Worm (Caenorhabditis elegans) whole organism, L4 larva: ENCODE measurements around the gene plc-4.

Source experiments
- ama-1 ChIP-seq: fragments of 150-350 bp; optimal IDR thresholded peaks from 2 replicates; lab custom pipeline; 2014; ENCODE audit warnings: inconsistent platforms, mixed read lengths
- ces-1 ChIP-seq: fragments of 150-350 bp; sonication (generic microtip); optimal IDR thresholded peaks from 4 replicates; lab custom pipeline; 2014; ENCODE audit warnings: missing biosample characterization, missing genetic modification reagents, missing genetic modification characterization
- mdt-29 ChIP-seq: fragments of 200-800 bp; sonication (Bioruptor generic); IDR thresholded peaks from 2 replicates; pipeline ENCODE4 v1.3.6; 2022; ENCODE audit warnings: missing genetic modification reagents, missing genetic modification characterization, missing compliant biosample characterization
- nhr-237 ChIP-seq: sonication (generic microtip); optimal IDR thresholded peaks from 2 replicates; lab custom pipeline; 2017; ENCODE audit warnings: missing biosample characterization, missing genetic modification characterization
- nhr-77 ChIP-seq: fragments of 150-350 bp; optimal IDR thresholded peaks from 2 replicates; lab custom pipeline; 2014; ENCODE audit warnings: missing biosample characterization, missing genetic modification characterization
- snpc-4 ChIP-seq: fragments of 150-350 bp; optimal IDR thresholded peaks from 2 replicates; lab custom pipeline; 2014; ENCODE audit warnings: missing biosample characterization, missing genetic modification characterization
- unc-39 ChIP-seq: sonication (generic microtip); optimal IDR thresholded peaks from 2 replicates; lab custom pipeline; 2017; ENCODE audit warnings: missing biosample characterization, missing genetic modification characterization
- ztf-11 ChIP-seq: fragments of 150-350 bp; optimal IDR thresholded peaks from 2 replicates; lab custom pipeline; 2014; ENCODE audit warnings: missing biosample characterization, missing genetic modification characterization

DNA sequence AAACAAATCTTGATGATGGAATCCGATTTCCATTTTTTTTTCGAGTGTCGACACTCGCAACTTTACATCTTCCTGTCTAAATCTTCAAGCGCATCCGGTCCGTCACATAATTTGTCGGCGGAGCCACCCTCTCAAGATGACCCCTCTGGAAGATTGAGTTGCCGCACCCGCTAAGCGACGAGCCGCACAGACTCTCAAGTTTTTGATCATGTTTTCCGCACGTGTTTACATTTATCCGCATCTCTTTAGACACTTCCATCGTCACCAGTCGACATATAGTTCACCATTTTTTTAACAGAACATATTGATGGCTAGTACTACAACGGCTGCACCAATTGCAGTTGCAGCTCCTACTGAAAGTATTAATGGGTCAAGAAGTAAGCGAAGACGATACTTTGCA lies 21.0 kb downstream of the plc-4 start, which contains the start of gene F55G1.1:
- TF ChIP-seq ama-1 (lab: Kevin White, UChicago) (no peak), unc-39 (tag; lab: Kevin White, UChicago) (no peak), ztf-11 (tag; lab: Kevin White, UChicago) (no peak), ces-1 (GFP tag; lab: Kevin White, UChicago) (no peak), nhr-77 (no peak), snpc-4 (no peak), nhr-237 (tag; lab: Kevin White, UChicago) (no peak), mdt-29 (GFP tag; lab: Robert Waterston, UW) (no peak)
